Worm (Caenorhabditis elegans) whole organism, early embryonic: Measurements from ENCODE around the gene fbxb-19.

Experiments
- B0310.2 ChIP-seq: sonication (generic microtip); optimal IDR thresholded peaks from 2 replicates; lab custom pipeline; 2016; ENCODE audit warnings: mild to moderate bottlenecking, missing genetic modification characterization, missing compliant biosample characterization
- F13C5.2 ChIP-seq: sonication (generic microtip); optimal IDR thresholded peaks from 2 replicates; lab custom pipeline; 2017; ENCODE audit warnings: mild to moderate bottlenecking, missing genetic modification characterization, inconsistent platforms, missing compliant biosample characterization
- aly-1 ChIP-seq: sonication (generic microtip); optimal IDR thresholded peaks from 2 replicates; lab custom pipeline; 2016; ENCODE audit warnings: missing genetic modification characterization, missing compliant biosample characterization
- ama-1 ChIP-seq: fragments of 150-350 bp; optimal IDR thresholded peaks from 2 replicates; lab custom pipeline; 2014
- ceh-13 ChIP-seq: fragments of 200-800 bp; sonication (Bioruptor generic); optimal IDR thresholded peaks from 2 replicates; lab custom pipeline; 2018; ENCODE audit warnings: mild to moderate bottlenecking, missing genetic modification characterization, missing compliant biosample characterization
- ceh-36 ChIP-seq: sonication (generic microtip); optimal IDR thresholded peaks from 2 replicates; lab custom pipeline; 2016; ENCODE audit warnings: missing genetic modification characterization, inconsistent platforms, missing compliant biosample characterization
- ets-7 ChIP-seq: sonication (generic microtip); optimal IDR thresholded peaks from 2 replicates; lab custom pipeline; 2016; ENCODE audit warnings: missing genotype, missing genetic modification characterization, missing compliant biosample characterization
- flt-1 ChIP-seq: fragments of 200-800 bp; sonication (Bioruptor generic); IDR thresholded peaks from 2 replicates; pipeline ENCODE4 v1.3.6; 2022; ENCODE audit warnings: missing genetic modification characterization, missing compliant biosample characterization
- hmbx-1 ChIP-seq: sonication (generic microtip); optimal IDR thresholded peaks from 2 replicates; lab custom pipeline; 2016; ENCODE audit warnings: mild to moderate bottlenecking, missing genetic modification characterization, missing compliant biosample characterization
- hmg-4 ChIP-seq: fragments of 200-800 bp; sonication (Bioruptor generic); optimal IDR thresholded peaks from 2 replicates; lab custom pipeline; 2018; ENCODE audit warnings: mild to moderate bottlenecking, missing genetic modification characterization, missing compliant biosample characterization
- hnd-1 ChIP-seq: sonication (generic microtip); optimal IDR thresholded peaks from 2 replicates; lab custom pipeline; 2016; ENCODE audit warnings: missing genetic modification characterization, missing compliant biosample characterization
- pes-1 ChIP-seq: fragments of 200-800 bp; sonication (Bioruptor generic); IDR thresholded peaks from 2 replicates; pipeline ENCODE4 v1.3.6; 2022; ENCODE audit warnings: missing genetic modification reagents, missing genetic modification characterization, missing compliant biosample characterization
- scrt-1 ChIP-seq: fragments of 200-800 bp; sonication (Bioruptor generic); IDR thresholded peaks from 2 replicates; pipeline ENCODE4 v1.3.6; 2022; ENCODE audit warnings: missing genetic modification characterization, missing compliant biosample characterization
- sea-1 ChIP-seq: fragments of 200-800 bp; sonication (Bioruptor generic); conservative IDR thresholded peaks from 2 replicates; pipeline ENCODE4 v1.3.6; 2022; ENCODE audit warnings: missing genetic modification characterization, missing compliant biosample characterization
- tbx-11 ChIP-seq: fragments of 200-800 bp; sonication (Bioruptor generic); IDR thresholded peaks from 2 replicates; pipeline ENCODE4 v1.3.6; 2022; ENCODE audit warnings: missing genetic modification characterization, missing compliant biosample characterization
- tbx-37 ChIP-seq: fragments of 200-800 bp; sonication (Bioruptor generic); conservative IDR thresholded peaks from 2 replicates; pipeline ENCODE4 v1.3.6; 2022; ENCODE audit warnings: missing genetic modification reagents, missing genetic modification characterization, missing compliant biosample characterization
- tra-4 ChIP-seq: sonication (generic microtip); optimal IDR thresholded peaks from 2 replicates; lab custom pipeline; 2017; ENCODE audit warnings: missing genetic modification characterization, missing compliant biosample characterization

fbxb-19 gene

DNA sequence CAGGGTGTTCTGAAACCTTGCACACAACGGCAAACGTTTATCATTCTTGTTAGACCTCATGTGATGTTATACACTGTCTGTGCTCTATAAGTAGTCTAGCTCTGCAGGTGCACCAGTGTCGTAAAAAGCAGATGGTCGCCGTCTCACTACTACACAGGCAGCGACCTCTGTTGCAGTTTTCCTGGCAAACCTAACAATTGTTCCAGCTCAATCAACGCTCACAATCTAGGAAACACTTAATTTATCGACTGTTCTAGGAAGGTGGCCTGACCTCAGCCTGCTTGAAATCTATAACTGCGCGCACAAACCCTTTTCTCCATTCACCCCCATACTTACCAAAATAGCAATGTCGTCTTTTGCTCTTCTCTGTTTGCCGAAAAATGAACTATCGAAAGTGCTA lies 35.3 kb upstream of the fbxb-19 start, which contains the start of gene fbxb-11:
Gene fbxb-11 (plus strand): TSS at position 301 of the 400 bp plus-strand sequence.
- TF ChIP-seq tbx-37 (GFP tag; lab: Robert Waterston, UW) (no peak), B0310.2 (tag; lab: Kevin White, UChicago) (no peak), ama-1 (lab: Kevin White, UChicago) (no peak), aly-1 (no peak), hnd-1 (tag; lab: Kevin White, UChicago) (no peak), sea-1 (GFP tag; lab: Robert Waterston, UW) (no peak)

DNA sequence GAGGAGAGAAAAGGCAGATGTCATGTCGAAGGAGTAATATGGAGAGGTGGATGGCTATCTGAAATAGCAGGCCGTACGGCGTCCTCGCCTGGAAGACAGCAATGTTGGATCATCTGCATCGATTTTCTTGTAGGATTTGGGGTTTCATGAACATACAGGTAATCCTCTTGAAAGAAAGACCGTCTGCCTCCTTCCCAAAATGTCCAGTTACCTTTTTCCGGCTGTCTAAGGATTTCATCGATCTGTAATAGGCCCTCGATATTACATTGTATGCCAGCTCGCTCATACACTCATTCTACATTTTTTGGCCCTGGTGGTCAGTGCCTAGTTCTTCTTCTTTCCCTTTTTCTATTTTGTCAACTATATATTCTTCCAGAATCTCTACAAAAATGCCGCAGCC lies 33.4 kb upstream of the fbxb-19 start, which contains the start of the genes fbxb-5 and btb-8:
Gene fbxb-5 (minus strand): TSS at position 101 of the 400 bp plus-strand sequence.
Gene btb-8 (plus strand): TSS at position 377 of the 400 bp plus-strand sequence.
- TF ChIP-seq F13C5.2 (tag; lab: Kevin White, UChicago) (no peak), ceh-36 (tag; lab: Kevin White, UChicago) (no peak), B0310.2 (tag; lab: Kevin White, UChicago) (no peak), ama-1 (lab: Kevin White, UChicago) (no peak), scrt-1 (GFP tag; lab: Robert Waterston, UW) (no peak), aly-1 (no peak), ceh-13 (GFP tag; lab: Kevin White, UChicago) (no peak), hmbx-1 (tag; lab: Kevin White, UChicago) (no peak), tbx-11 (GFP tag; lab: Robert Waterston, UW) (no peak), ets-7 (tag; lab: Kevin White, UChicago) (no peak), tbx-37 (GFP tag; lab: Robert Waterston, UW) (no peak), hmg-4 (no peak), pes-1 (no peak), flt-1 (GFP tag; lab: Robert Waterston, UW) (no peak), sea-1 (GFP tag; lab: Robert Waterston, UW) (no peak), tra-4 (tag; lab: Kevin White, UChicago) (no peak), hnd-1 (tag; lab: Kevin White, UChicago) (no peak)

DNA sequence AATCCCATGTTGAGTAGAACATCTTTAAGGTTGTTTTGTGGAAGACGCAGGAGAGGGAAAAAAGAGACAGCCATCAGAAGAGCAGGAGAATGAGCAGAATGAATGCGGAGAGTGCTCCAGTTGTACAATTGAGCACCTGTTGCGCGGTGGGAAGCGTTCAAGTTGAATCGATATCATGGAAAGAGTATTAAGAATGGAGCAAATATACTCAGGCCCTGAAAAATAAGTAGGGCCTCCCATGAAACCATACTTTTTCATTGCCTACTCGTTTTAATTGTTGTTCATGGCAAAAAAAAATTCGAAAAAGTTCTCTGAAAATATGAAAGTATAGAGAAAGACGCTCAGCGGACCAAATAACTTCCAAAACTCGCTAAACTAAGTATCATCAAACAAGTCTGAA lies 30.2 kb upstream of the fbxb-19 start, which contains the start of gene fbxb-48:
Gene fbxb-48 (minus strand): TSS at position 101 of the 400 bp plus-strand sequence.
- TF ChIP-seq aly-1, result no peak
- TF ChIP-seq tbx-37 (GFP tag; lab: Robert Waterston, UW), result no peak
- TF ChIP-seq hmg-4, result no peak
- no peak for TF ChIP-seq B0310.2 (tag; lab: Kevin White, UChicago)
- TF ChIP-seq F13C5.2 (tag; lab: Kevin White, UChicago), result no peak
- TF ChIP-seq ets-7 (tag; lab: Kevin White, UChicago), result no peak
- no peak for TF ChIP-seq tra-4 (tag; lab: Kevin White, UChicago)
- no peak for TF ChIP-seq tbx-11 (GFP tag; lab: Robert Waterston, UW)
- no peak for TF ChIP-seq ama-1 (lab: Kevin White, UChicago)
- TF ChIP-seq flt-1 (GFP tag; lab: Robert Waterston, UW), result no peak
- TF ChIP-seq ceh-13 (GFP tag; lab: Kevin White, UChicago), result no peak
- TF ChIP-seq ceh-36 (tag; lab: Kevin White, UChicago), result no peak
- TF ChIP-seq hnd-1 (tag; lab: Kevin White, UChicago), result no peak
- no peak for TF ChIP-seq hmbx-1 (tag; lab: Kevin White, UChicago)
- TF ChIP-seq scrt-1 (GFP tag; lab: Robert Waterston, UW), result no peak
- TF ChIP-seq pes-1, result no peak
- TF ChIP-seq sea-1 (GFP tag; lab: Robert Waterston, UW), result no peak

DNA sequence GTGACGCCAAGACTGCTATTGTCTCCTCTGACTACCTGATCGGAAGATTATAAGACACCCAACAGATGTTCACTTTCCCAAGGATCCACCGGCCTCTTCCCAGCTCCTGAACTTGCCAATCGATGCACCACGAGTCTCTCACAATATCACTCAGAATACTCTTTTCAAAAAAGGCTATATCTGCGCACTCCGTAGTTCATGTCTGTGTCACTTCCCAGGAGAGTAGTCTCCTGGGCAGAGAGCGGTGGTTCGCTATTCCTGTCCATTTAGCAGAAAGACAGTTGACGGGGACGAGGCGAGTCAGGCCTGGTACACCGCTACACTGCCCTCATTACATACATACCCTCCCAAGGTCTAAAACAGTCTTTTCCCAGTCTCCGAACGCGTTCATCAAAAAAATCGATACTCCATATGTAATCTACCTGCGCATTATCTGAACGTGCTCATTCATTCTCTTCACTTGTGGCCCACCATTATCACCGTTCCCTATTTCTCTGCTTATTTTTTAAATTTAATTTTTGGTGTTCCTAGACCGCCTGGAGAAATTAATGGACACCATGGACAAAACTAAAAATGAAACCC lies 25.9 kb upstream of the fbxb-19 start, which contains the start of gene btb-6:
Gene btb-6 (plus strand): TSS at position 532 of the 582 bp plus-strand sequence.
- TF ChIP-seq ceh-13 (GFP tag; lab: Kevin White, UChicago), result peak; percentile 1
- no peak for TF ChIP-seq flt-1 (GFP tag; lab: Robert Waterston, UW)

DNA sequence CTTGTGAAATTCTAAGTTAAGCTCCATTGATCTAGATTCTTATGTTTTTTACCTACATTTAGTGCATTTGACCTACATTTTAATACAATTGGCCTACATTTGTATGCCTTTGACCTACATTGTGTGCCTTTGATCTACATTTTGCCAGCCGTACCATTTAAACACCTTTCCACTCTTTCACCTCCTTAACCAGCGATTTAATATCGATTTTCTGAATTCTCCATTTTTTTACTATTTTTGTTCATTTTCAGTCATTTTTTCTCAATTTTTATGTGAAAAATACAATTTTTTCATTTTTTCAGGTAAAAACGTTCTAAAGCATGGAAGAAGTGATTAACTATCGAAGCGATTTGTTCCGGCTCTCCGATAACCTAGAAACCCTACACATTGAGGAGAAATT lies 24.0 kb upstream of the fbxb-19 start, which contains the start of gene btb-7:
Gene btb-7 (plus strand): TSS at position 301 of the 400 bp plus-strand sequence.
- TF ChIP-seq ceh-36 (tag; lab: Kevin White, UChicago), result no peak
- no peak for TF ChIP-seq sea-1 (GFP tag; lab: Robert Waterston, UW)

DNA sequence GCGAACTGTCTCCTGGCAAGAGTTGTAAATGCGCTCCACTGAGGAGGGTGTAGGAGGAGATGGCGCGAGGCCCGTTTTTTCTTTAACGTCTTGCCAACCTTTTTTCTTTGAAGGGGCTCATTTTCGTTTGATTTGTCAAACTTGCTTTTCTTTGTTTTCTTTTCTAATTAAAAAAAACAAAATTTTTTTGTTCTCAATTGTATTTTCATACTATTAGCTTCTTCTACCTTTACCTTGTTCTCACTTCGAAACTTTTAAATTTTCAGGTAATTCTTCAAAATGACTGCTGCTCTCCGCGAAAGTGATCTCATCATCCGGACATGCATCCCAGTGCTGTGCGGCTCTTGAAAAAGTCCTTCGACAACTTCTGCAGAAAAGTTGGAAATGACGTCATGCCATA lies 21.0 kb upstream of the fbxb-19 start, which contains the start of gene fbxa-184:
Gene fbxa-184 (plus strand): TSS at position 301 of the 400 bp plus-strand sequence.
- TF ChIP-seq scrt-1 (GFP tag; lab: Robert Waterston, UW) (no peak), pes-1 (no peak), hmg-4 (no peak), B0310.2 (tag; lab: Kevin White, UChicago) (no peak), flt-1 (GFP tag; lab: Robert Waterston, UW) (no peak), F13C5.2 (tag; lab: Kevin White, UChicago) (no peak), aly-1 (no peak), hmbx-1 (tag; lab: Kevin White, UChicago) (no peak), ets-7 (tag; lab: Kevin White, UChicago) (no peak), tbx-11 (GFP tag; lab: Robert Waterston, UW) (no peak)

DNA sequence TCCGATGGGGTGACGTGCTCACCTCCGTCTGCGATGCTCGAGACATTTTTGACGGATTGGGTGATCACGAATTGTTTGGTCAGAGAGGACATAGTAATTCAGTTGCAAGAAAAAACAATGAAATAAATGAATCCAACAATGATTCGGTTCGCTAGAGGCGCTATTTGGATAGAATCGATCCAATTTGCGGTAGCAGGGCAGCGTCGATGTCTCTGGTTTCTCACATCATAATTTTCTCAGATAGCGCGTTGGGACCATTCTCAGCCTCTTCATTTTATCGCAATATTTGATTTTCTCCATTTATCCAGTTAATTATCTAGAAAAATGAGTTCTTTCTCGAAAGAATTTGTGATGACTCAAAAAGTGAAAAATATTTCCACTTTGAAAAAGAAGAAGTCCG lies 17.4 kb upstream of the fbxb-19 start, which contains the start of gene sdz-18:
Gene sdz-18 (minus strand): TSS at position 101 of the 400 bp plus-strand sequence.
- TF ChIP-seq ama-1 (lab: Kevin White, UChicago) (no peak), tra-4 (tag; lab: Kevin White, UChicago) (no peak), F13C5.2 (tag; lab: Kevin White, UChicago) (no peak), tbx-37 (GFP tag; lab: Robert Waterston, UW) (no peak), pes-1 (no peak), flt-1 (GFP tag; lab: Robert Waterston, UW) (no peak), sea-1 (GFP tag; lab: Robert Waterston, UW) (no peak), scrt-1 (GFP tag; lab: Robert Waterston, UW) (no peak), aly-1 (no peak), hmbx-1 (tag; lab: Kevin White, UChicago) (no peak), B0310.2 (tag; lab: Kevin White, UChicago) (no peak), tbx-11 (GFP tag; lab: Robert Waterston, UW) (no peak), ceh-13 (GFP tag; lab: Kevin White, UChicago) (no peak), ceh-36 (tag; lab: Kevin White, UChicago) (no peak), hnd-1 (tag; lab: Kevin White, UChicago) (no peak), ets-7 (tag; lab: Kevin White, UChicago) (no peak), hmg-4 (no peak)
